Worm (Caenorhabditis elegans) whole organism, L3 larva: ENCODE measurements around the gene srj-37.

Experiments used
- R02D3.7 ChIP-seq: fragments of 150-350 bp; optimal IDR thresholded peaks from 2 replicates; lab custom pipeline; 2014; ENCODE audit warnings: missing biosample characterization, missing genetic modification characterization
- ama-1 ChIP-seq: fragments of 150-350 bp; optimal IDR thresholded peaks from 2 replicates; lab custom pipeline; 2018
- ceh-28 ChIP-seq: fragments of 150-350 bp; optimal IDR thresholded peaks from 2 replicates; lab custom pipeline; 2014; ENCODE audit warnings: missing biosample characterization, missing genetic modification reagents, missing genetic modification characterization
- ceh-9 ChIP-seq: sonication (generic microtip); optimal IDR thresholded peaks from 2 replicates; lab custom pipeline; 2018; ENCODE audit warnings: missing biosample characterization, missing genetic modification characterization
- fkh-10 ChIP-seq: sonication (generic microtip); optimal IDR thresholded peaks from 2 replicates; lab custom pipeline; 2017; ENCODE audit warnings: missing biosample characterization, missing genetic modification reagents, missing genetic modification characterization
- fos-1 ChIP-seq: fragments of 150-350 bp; optimal IDR thresholded peaks from 2 replicates; lab custom pipeline; 2014; ENCODE audit warnings: missing biosample characterization, missing genetic modification characterization
- nhr-11 ChIP-seq: fragments of 150-350 bp; optimal IDR thresholded peaks from 2 replicates; lab custom pipeline; 2014; ENCODE audit warnings: missing biosample characterization, missing genetic modification characterization
- nhr-76 ChIP-seq: fragments of 150-350 bp; sonication (generic microtip); optimal IDR thresholded peaks from 5 replicates; lab custom pipeline; 2014; ENCODE audit warnings: missing biosample characterization, missing genetic modification characterization

DNA sequence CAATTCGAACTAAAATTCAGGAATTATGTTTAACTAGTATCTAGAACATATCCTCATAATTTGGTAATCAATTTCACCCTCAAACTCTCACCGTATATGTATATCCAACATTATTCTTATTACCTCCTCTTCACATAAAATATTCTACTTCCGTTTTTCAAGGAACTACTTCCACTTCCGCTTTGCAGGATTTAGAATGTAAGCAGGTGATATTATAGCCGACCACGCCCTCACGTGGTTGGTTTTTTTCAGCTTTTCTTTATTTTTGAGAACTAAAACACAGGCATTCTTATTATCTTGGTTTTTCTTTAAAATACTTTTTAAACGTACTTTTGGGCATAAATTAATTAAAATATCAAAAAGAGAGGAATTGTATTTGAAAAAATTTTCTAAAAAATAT is 20.5 kb upstream of the srj-37 start:
- TF ChIP-seq nhr-11 (tag; lab: Kevin White, UChicago) (peak; percentile 38), ceh-9 (tag; lab: Kevin White, UChicago) (no peak), ceh-28 (tag; lab: Kevin White, UChicago) (no peak), ama-1 (lab: Kevin White, UChicago) (no peak), R02D3.7 (tag; lab: Kevin White, UChicago) (no peak), fos-1 (no peak), fkh-10 (GFP tag; lab: Kevin White, UChicago) (no peak), nhr-76 (tag; lab: Kevin White, UChicago) (no peak)
